Fruit fly (Drosophila melanogaster) whole organism, embryonic: Measurements from ENCODE around the gene CG11920.
A peak's percentile ranks its signal among the peaks of the same experiment; 100 is the strongest.
"Not testable (repeated sequence)": the region's sequence is repeated elsewhere in the genome, so short reads cannot be mapped to it uniquely, and the experiment has no call there.

ENCODE experiments used
- BtbVII ChIP-seq: fragments of 200-800 bp; sonication (Bioruptor generic); optimal IDR thresholded peaks from 3 replicates; lab custom pipeline; 2017; ENCODE audit warnings: missing biosample characterization, mild to moderate bottlenecking, missing genetic modification characterization
- C15 ChIP-seq: fragments of 200-800 bp; sonication (Bioruptor generic); IDR thresholded peaks from 3 replicates; pipeline ENCODE4 v1.3.6; 2022; ENCODE audit warnings: missing biosample characterization, missing genetic modification characterization
- CG10274 ChIP-seq: fragments of 200-800 bp; sonication (Bioruptor generic); optimal IDR thresholded peaks from 3 replicates; lab custom pipeline; 2017; ENCODE audit warnings: missing biosample characterization, mild to moderate bottlenecking, missing genetic modification characterization
- CG13296 ChIP-seq: fragments of 200-800 bp; sonication (Bioruptor generic); optimal IDR thresholded peaks from 3 replicates; lab custom pipeline; 2018; ENCODE audit warnings: missing biosample characterization, mild to moderate bottlenecking, missing genetic modification characterization
- CG14710 ChIP-seq: fragments of 200-800 bp; sonication (Bioruptor generic); optimal IDR thresholded peaks from 3 replicates; lab custom pipeline; 2019; ENCODE audit warnings: missing biosample characterization, mild to moderate bottlenecking, missing genetic modification characterization, moderate library complexity
- CG15514 ChIP-seq: fragments of 200-800 bp; sonication (Bioruptor generic); optimal IDR thresholded peaks from 3 replicates; lab custom pipeline; 2017; ENCODE audit warnings: missing biosample characterization, missing genetic modification characterization, mild to moderate bottlenecking, moderate library complexity, missing genetic modification reagents
- CG16813 ChIP-seq: fragments of 200-800 bp; sonication (Bioruptor generic); IDR thresholded peaks from 3 replicates; pipeline ENCODE4 v1.3.6; 2022; ENCODE audit warnings: missing biosample characterization, missing genetic modification characterization; ENCODE audit not compliant: partially characterized antibody
- CG16815 ChIP-seq: fragments of 200-800 bp; sonication (Bioruptor generic); optimal IDR thresholded peaks from 3 replicates; lab custom pipeline; 2017; ENCODE audit warnings: missing biosample characterization, mild to moderate bottlenecking, missing genetic modification characterization
- CG18599 ChIP-seq: fragments of 200-800 bp; sonication (Bioruptor generic); optimal IDR thresholded peaks from 3 replicates; lab custom pipeline; 2017; ENCODE audit warnings: missing biosample characterization, missing genetic modification characterization, mild to moderate bottlenecking, moderate library complexity, missing genetic modification reagents
- CG2116 ChIP-seq: fragments of 200-800 bp; sonication (Bioruptor generic); optimal IDR thresholded peaks from 3 replicates; lab custom pipeline; 2018; ENCODE audit warnings: missing biosample characterization, mild to moderate bottlenecking, missing genetic modification characterization
- CG2889 ChIP-seq: fragments of 200-800 bp; sonication (Bioruptor generic); IDR thresholded peaks from 3 replicates; pipeline ENCODE4 v1.3.6; 2022; ENCODE audit warnings: missing biosample characterization, missing genetic modification characterization
- CG32532 ChIP-seq: fragments of 200-800 bp; sonication (Bioruptor generic); IDR thresholded peaks from 2 replicates; pipeline ENCODE4 v1.3.6; 2022; ENCODE audit warnings: missing biosample characterization, missing genetic modification characterization
- CG6272 ChIP-seq: fragments of 200-800 bp; sonication (Bioruptor generic); IDR thresholded peaks from 2 replicates; pipeline ENCODE4 v1.3.6; 2022; ENCODE audit warnings: missing biosample characterization, missing genetic modification characterization
- CG6813 ChIP-seq: fragments of 200-800 bp; sonication (Bioruptor generic); optimal IDR thresholded peaks from 2 replicates; lab custom pipeline; 2017; ENCODE audit warnings: missing biosample characterization, missing genetic modification characterization, mild to moderate bottlenecking, moderate library complexity, missing genetic modification reagents
- CG9437 ChIP-seq: fragments of 200-800 bp; sonication (Bioruptor generic); optimal IDR thresholded peaks from 2 replicates; lab custom pipeline; 2018; ENCODE audit warnings: missing biosample characterization, mild to moderate bottlenecking, missing genetic modification characterization
- CG9609 ChIP-seq: fragments of 200-800 bp; sonication (Bioruptor generic); optimal IDR thresholded peaks from 3 replicates; lab custom pipeline; 2016; ENCODE audit warnings: missing biosample characterization, missing genetic modification characterization
- D19B ChIP-seq: fragments of 200-800 bp; sonication (Bioruptor generic); optimal IDR thresholded peaks from 2 replicates; lab custom pipeline; 2017; ENCODE audit warnings: missing biosample characterization, mild to moderate bottlenecking, missing genetic modification characterization
- Dref ChIP-seq: fragments of 200-800 bp; sonication (Bioruptor generic); IDR thresholded peaks from 2 replicates; pipeline ENCODE4 v1.3.6; 2022; ENCODE audit warnings: missing biosample characterization, missing genetic modification characterization
- E2f2 ChIP-seq: fragments of 200-800 bp; sonication (Bioruptor generic); IDR thresholded peaks from 2 replicates; pipeline ENCODE4 v1.3.6; 2022; ENCODE audit warnings: missing biosample characterization, missing genetic modification characterization
- Ets97D ChIP-seq: fragments of 200-800 bp; sonication (Bioruptor generic); optimal IDR thresholded peaks from 3 replicates; lab custom pipeline; 2016; ENCODE audit warnings: missing biosample characterization, missing genetic modification characterization
- HLHmδ ChIP-seq: fragments of 200-800 bp; sonication (Bioruptor generic); optimal IDR thresholded peaks from 2 replicates; lab custom pipeline; 2018; ENCODE audit warnings: missing biosample characterization, mild to moderate bottlenecking, missing genetic modification characterization, moderate library complexity
- Hsf ChIP-seq: fragments of 200-800 bp; sonication (Bioruptor generic); optimal IDR thresholded peaks from 3 replicates; lab custom pipeline; 2016; ENCODE audit warnings: missing biosample characterization, missing genetic modification characterization
- MESR4 ChIP-seq: fragments of 200-800 bp; sonication (Bioruptor generic); optimal IDR thresholded peaks from 2 replicates; lab custom pipeline; 2018; ENCODE audit warnings: missing biosample characterization, mild to moderate bottlenecking, missing genetic modification characterization, moderate library complexity
- Nf-YC ChIP-seq: fragments of 200-800 bp; optimal IDR thresholded peaks from 3 replicates; lab custom pipeline; 2019; ENCODE audit warnings: missing biosample characterization, mild to moderate bottlenecking, missing genetic modification characterization, moderate library complexity
- Oaz ChIP-seq: fragments of 200-800 bp; sonication (Bioruptor generic); IDR thresholded peaks from 2 replicates; pipeline ENCODE4 v1.3.6; 2022; ENCODE audit warnings: missing biosample characterization, missing genetic modification characterization
- Rfx ChIP-seq: fragments of 200-800 bp; sonication (Bioruptor generic); IDR thresholded peaks from 2 replicates; pipeline ENCODE4 v1.3.6; 2022; ENCODE audit warnings: missing biosample characterization, missing genetic modification characterization
- Vsx1 ChIP-seq: fragments of 200-800 bp; sonication (Bioruptor generic); optimal IDR thresholded peaks from 2 replicates; lab custom pipeline; 2017; ENCODE audit warnings: missing biosample characterization, mild to moderate bottlenecking, missing genetic modification characterization, missing genetic modification reagents
- Xbp1 ChIP-seq: fragments of 200-800 bp; sonication (Bioruptor generic); optimal IDR thresholded peaks from 3 replicates; lab custom pipeline; 2016; ENCODE audit warnings: missing biosample characterization, mild to moderate bottlenecking, missing genetic modification characterization
- amos ChIP-seq: fragments of 200-800 bp; sonication (Bioruptor generic); IDR thresholded peaks from 2 replicates; pipeline ENCODE4 v1.3.6; 2022; ENCODE audit warnings: missing biosample characterization, missing genetic modification characterization; ENCODE audit not compliant: partially characterized antibody
- ara ChIP-seq: fragments of 200-800 bp; sonication (Bioruptor generic); IDR thresholded peaks from 2 replicates; pipeline ENCODE4 v1.3.6; 2022; ENCODE audit warnings: missing biosample characterization, missing genetic modification characterization
- chinmo ChIP-seq: fragments of 200-800 bp; sonication (Bioruptor generic); IDR thresholded peaks from 4 replicates; pipeline ENCODE4 v1.3.6; 2022; ENCODE audit warnings: missing biosample characterization, missing genetic modification characterization; ENCODE audit not compliant: partially characterized antibody
- ci ChIP-seq: fragments of 200-800 bp; sonication (Bioruptor generic); IDR thresholded peaks from 3 replicates; pipeline ENCODE4 v1.3.6; 2022; ENCODE audit warnings: missing biosample characterization, missing genetic modification characterization
- dati ChIP-seq: fragments of 200-800 bp; sonication (Bioruptor generic); IDR thresholded peaks from 2 replicates; pipeline ENCODE4 v1.3.6; 2022; ENCODE audit warnings: missing biosample characterization, missing genetic modification characterization
- exex ChIP-seq: fragments of 200-800 bp; sonication (Bioruptor generic); optimal IDR thresholded peaks from 4 replicates; lab custom pipeline; 2018; ENCODE audit warnings: missing biosample characterization, mild to moderate bottlenecking, missing genetic modification characterization, moderate library complexity
- gem ChIP-seq: fragments of 200-800 bp; sonication (Bioruptor generic); optimal IDR thresholded peaks from 2 replicates; lab custom pipeline; 2019; ENCODE audit warnings: missing biosample characterization, mild to moderate bottlenecking, missing genetic modification characterization, moderate library complexity
- inv ChIP-seq: fragments of 200-800 bp; sonication (Bioruptor generic); IDR thresholded peaks from 2 replicates; pipeline ENCODE4 v1.3.6; 2022; ENCODE audit warnings: missing biosample characterization, missing genetic modification characterization; ENCODE audit not compliant: partially characterized antibody
- lola ChIP-seq, 3 experiments: fragments of >200 bp in 2 of 3; fragments of 200-800 bp in 1 of 3; sonication (Bioruptor generic) in 1 of 3; optimal IDR thresholded peaks; 2 replicates each; lab custom pipeline; 2017 to 2019; ENCODE audit warnings: missing biosample characterization in 3 of 3, missing genetic modification characterization in 3 of 3, mild to moderate bottlenecking in 1 of 3, moderate library complexity in 1 of 3
- lov ChIP-seq, 2 experiments: fragments of 200-800 bp in 1 of 2; fragments of >200 bp in 1 of 2; sonication (Bioruptor generic) in 1 of 2; IDR thresholded peaks in 1 of 2; optimal IDR thresholded peaks in 1 of 2; 2 replicates in 1 of 2; 3 replicates in 1 of 2; pipeline versions ENCODE4 v1.3.6 to Lab custom; 2017 to 2022; ENCODE audit warnings: missing biosample characterization in 1 of 2, missing genetic modification characterization in 1 of 2
- nerfin-2 ChIP-seq: fragments of 200-800 bp; sonication (Bioruptor generic); IDR thresholded peaks from 2 replicates; pipeline ENCODE4 v1.3.6; 2022; ENCODE audit warnings: missing biosample characterization, missing genetic modification characterization; ENCODE audit not compliant: partially characterized antibody
- pfk ChIP-seq: fragments of 200-800 bp; sonication (Bioruptor generic); optimal IDR thresholded peaks from 2 replicates; lab custom pipeline; 2018; ENCODE audit warnings: missing biosample characterization, mild to moderate bottlenecking, missing genetic modification characterization, moderate library complexity
- schlank ChIP-seq: fragments of 200-800 bp; sonication (Bioruptor generic); optimal IDR thresholded peaks from 2 replicates; lab custom pipeline; 2018; ENCODE audit warnings: missing biosample characterization, mild to moderate bottlenecking, missing genetic modification characterization
- seq ChIP-seq: fragments of 200-800 bp; sonication (Bioruptor generic); IDR thresholded peaks from 2 replicates; pipeline ENCODE4 v1.3.6; 2022; ENCODE audit warnings: missing biosample characterization, missing genetic modification characterization
- slbo ChIP-seq: fragments of 200-800 bp; sonication (Bioruptor generic); IDR thresholded peaks from 2 replicates; pipeline ENCODE4 v1.3.6; 2022; ENCODE audit warnings: missing biosample characterization, missing genetic modification characterization
- sug ChIP-seq: fragments of 200-800 bp; optimal IDR thresholded peaks from 2 replicates; lab custom pipeline; 2019; ENCODE audit warnings: missing biosample characterization, mild to moderate bottlenecking, missing genetic modification characterization, moderate library complexity
- tgo ChIP-seq: fragments of 200-800 bp; sonication (Bioruptor generic); IDR thresholded peaks from 3 replicates; pipeline ENCODE4 v1.3.6; 2022; ENCODE audit warnings: missing biosample characterization, missing genetic modification characterization
- tio ChIP-seq: fragments of 200-800 bp; sonication (Bioruptor generic); optimal IDR thresholded peaks from 2 replicates; lab custom pipeline; 2017; ENCODE audit warnings: missing biosample characterization, missing genetic modification characterization, inconsistent platforms
- toy ChIP-seq: fragments of 200-800 bp; sonication (Bioruptor generic); IDR thresholded peaks from 2 replicates; pipeline ENCODE4 v1.3.6; 2022; ENCODE audit warnings: missing biosample characterization, missing genetic modification characterization
- unpg ChIP-seq: fragments of 200-800 bp; sonication (Bioruptor generic); optimal IDR thresholded peaks from 3 replicates; lab custom pipeline; 2018; ENCODE audit warnings: missing biosample characterization, mild to moderate bottlenecking, missing genetic modification characterization, moderate library complexity

The CG11920 gene

DNA sequence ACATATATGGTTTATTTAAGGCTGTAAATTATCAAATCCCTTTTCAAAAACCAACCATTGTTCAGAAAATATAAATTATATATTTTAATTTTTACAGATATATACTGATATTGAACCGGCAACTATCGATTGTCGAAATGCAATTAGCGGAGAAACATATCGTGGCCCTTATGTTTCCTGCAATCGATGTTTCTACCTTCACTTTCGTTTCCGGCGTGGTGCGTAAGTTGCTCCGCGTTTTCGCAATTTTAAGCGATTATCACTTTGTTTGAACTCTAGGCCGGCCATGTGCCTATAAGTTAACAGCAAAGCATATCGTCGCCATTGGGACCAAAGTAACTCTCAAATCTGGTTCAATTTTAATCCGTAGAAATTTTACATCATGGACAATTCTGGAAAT is 48.6 kb downstream of the CG11920 start, which contains the start of gene vig2 (continued):
- TF ChIP-seq ara (GFP tag; lab: Robert Waterston, UW) (peak; percentile 73), C15 (GFP tag; lab: Robert Waterston, UW) (0 out of 3 replicates have a peak, but pooled peaks have one; percentile 63), CG16813 (GFP tag; lab: Robert Waterston, UW) (peak; percentile 91), nerfin-2 (GFP tag; lab: Robert Waterston, UW) (peak; percentile 80), schlank (tag; lab: Kevin White, UChicago) (peak; percentile 46), HLHmδ (GFP tag; lab: Kevin White, UChicago) (peak; percentile 72), D19B (GFP tag; lab: Kevin White, UChicago) (peak; percentile 16), CG6813 (GFP tag; lab: Kevin White, UChicago) (peak; percentile 59), Ets97D (peak; percentile 98), ci (GFP tag; lab: Robert Waterston, UW) (peak; percentile 95), Nf-YC (tag; lab: Kevin White, UChicago) (peak; percentile 3), amos (peak; percentile 94), lov (GFP tag; IDR thresholded peaks at IDR 0.05; lab: Robert Waterston, UW) (peak; percentile 90; the same call in 2 of the 3 replicates), CG14710 (tag; lab: Kevin White, UChicago) (peak; percentile 43), E2f2 (GFP tag; lab: Robert Waterston, UW) (peak; percentile 27; the same call in 1 of the 2 replicates), exex (tag; lab: Kevin White, UChicago) (peak; percentile 10), unpg (GFP tag; lab: Kevin White, UChicago) (peak; percentile 12), CG18599 (GFP tag; lab: Kevin White, UChicago) (peak; percentile 38), chinmo (peak; percentile 81; the same call in 2 of the 4 replicates), sug (peak; percentile 15), CG16815 (GFP tag; lab: Kevin White, UChicago) (peak; percentile 7), CG9437 (GFP tag; lab: Kevin White, UChicago) (peak; percentile 68), tio (GFP tag; lab: Kevin White, UChicago) (peak; percentile 1), Hsf (GFP tag; lab: Kevin White, UChicago) (peak; percentile 12), MESR4 (peak; percentile 72), CG32532 (GFP tag; lab: Robert Waterston, UW) (peak; percentile 90), Rfx (GFP tag; lab: Robert Waterston, UW) (peak; percentile 93), tgo (GFP tag; lab: Robert Waterston, UW) (peak; percentile 53), CG10274 (GFP tag; lab: Kevin White, UChicago) (peak; percentile 47), CG6272 (GFP tag; lab: Robert Waterston, UW) (peak; percentile 80), CG13296 (peak; percentile 56), dati (0 out of 2 replicates have a peak, but pooled peaks have one; percentile 62), Vsx1 (GFP tag; lab: Kevin White, UChicago) (peak; percentile 43), slbo (GFP tag; lab: Robert Waterston, UW) (peak; percentile 87), Xbp1 (peak; percentile 35), toy (GFP tag; lab: Robert Waterston, UW) (peak; percentile 57; the same call in 1 of the 2 replicates), BtbVII (GFP tag; lab: Kevin White, UChicago) (peak; percentile 3), inv (peak; percentile 87), CG2889 (GFP tag; lab: Robert Waterston, UW) (peak; percentile 63; the same call in 2 of the 3 replicates), CG2116 (GFP tag; lab: Kevin White, UChicago) (peak; percentile 50), gem (peak; percentile 13), lola (GFP tag; optimal IDR thresholded peaks at IDR 0.05; lab: Kevin White, UChicago) (peak in 1 of 3 experiments; percentile 6), CG15514 (GFP tag; lab: Kevin White, UChicago) (peak; percentile 46), seq (GFP tag; lab: Robert Waterston, UW) (0 out of 2 replicates have a peak, but pooled peaks have one; percentile 32), Dref (GFP tag; lab: Robert Waterston, UW) (peak; percentile 92), pfk (GFP tag; lab: Kevin White, UChicago) (peak; percentile 29), Oaz (GFP tag; lab: Robert Waterston, UW) (peak; percentile 70), CG9609 (GFP tag; lab: Kevin White, UChicago) (peak; percentile 30)
- TF ChIP-seq lov (optimal IDR thresholded peaks at IDR 0.05; lab: Kevin White, UChicago): not testable (repeated sequence)
